Worm (Caenorhabditis elegans) whole organism, late embryonic: ENCODE results near the gene his-62.

Experiments used
- C08G9.2 ChIP-seq: sonication (generic microtip); optimal IDR thresholded peaks from 2 replicates; lab custom pipeline; 2016; ENCODE audit warnings: mild to moderate bottlenecking, missing genetic modification characterization, moderate library complexity, missing compliant biosample characterization
- F13H6.1 ChIP-seq: sonication (generic microtip); optimal IDR thresholded peaks from 2 replicates; lab custom pipeline; 2016; ENCODE audit warnings: missing genetic modification characterization, missing compliant biosample characterization
- K02D7.2 ChIP-seq: sonication (generic microtip); optimal IDR thresholded peaks from 2 replicates; lab custom pipeline; 2017; ENCODE audit warnings: mild to moderate bottlenecking, missing genetic modification characterization, missing compliant biosample characterization
- ama-1 ChIP-seq: fragments of 150-350 bp; optimal IDR thresholded peaks from 2 replicates; lab custom pipeline; 2014
- ceh-22 ChIP-seq: sonication (generic microtip); optimal IDR thresholded peaks from 2 replicates; lab custom pipeline; 2017; ENCODE audit warnings: missing biosample characterization, missing genetic modification characterization
- ceh-24 ChIP-seq: sonication (generic microtip); optimal IDR thresholded peaks from 2 replicates; lab custom pipeline; 2016; ENCODE audit warnings: mild to moderate bottlenecking, missing genetic modification characterization, missing compliant biosample characterization
- ceh-31 ChIP-seq: sonication (generic microtip); optimal IDR thresholded peaks from 2 replicates; lab custom pipeline; 2016; ENCODE audit warnings: missing genetic modification characterization, missing compliant biosample characterization
- ceh-34 ChIP-seq: sonication (generic microtip); optimal IDR thresholded peaks from 2 replicates; lab custom pipeline; 2016; ENCODE audit warnings: mild to moderate bottlenecking, missing genetic modification characterization, missing compliant biosample characterization
- ceh-6 ChIP-seq: fragments of 200-800 bp; sonication (Bioruptor generic); optimal IDR thresholded peaks from 2 replicates; lab custom pipeline; 2018; ENCODE audit warnings: mild to moderate bottlenecking, missing genetic modification characterization, missing compliant biosample characterization
- ceh-9 ChIP-seq: sonication (generic microtip); optimal IDR thresholded peaks from 2 replicates; lab custom pipeline; 2016; ENCODE audit warnings: mild to moderate bottlenecking, missing genetic modification characterization, inconsistent platforms, missing compliant biosample characterization
- dve-1 ChIP-seq: sonication (generic microtip); optimal IDR thresholded peaks from 2 replicates; lab custom pipeline; 2017; ENCODE audit warnings: antibody characterized with exemption, mild to moderate bottlenecking, missing genetic modification characterization, missing compliant biosample characterization
- elt-2 ChIP-seq: sonication (generic microtip); optimal IDR thresholded peaks from 2 replicates; lab custom pipeline; 2016; ENCODE audit warnings: missing genetic modification reagents, missing genetic modification characterization, missing compliant biosample characterization
- ets-4 ChIP-seq: sonication (generic microtip); optimal IDR thresholded peaks from 2 replicates; lab custom pipeline; 2016; ENCODE audit warnings: missing genetic modification characterization, missing compliant biosample characterization
- gmeb-2 ChIP-seq: sonication (generic microtip); optimal IDR thresholded peaks from 2 replicates; lab custom pipeline; 2016; ENCODE audit warnings: missing genetic modification characterization, inconsistent platforms, missing compliant biosample characterization
- hlh-15 ChIP-seq: sonication (generic microtip); optimal IDR thresholded peaks from 2 replicates; lab custom pipeline; 2016; ENCODE audit warnings: missing genetic modification characterization, missing compliant biosample characterization
- hlh-30 ChIP-seq: sonication (generic microtip); optimal IDR thresholded peaks from 2 replicates; lab custom pipeline; 2017; ENCODE audit warnings: antibody characterized with exemption, missing genetic modification characterization, missing compliant biosample characterization; ENCODE audit not compliant: insufficient read depth
- hlh-6 ChIP-seq: sonication (generic microtip); optimal IDR thresholded peaks from 2 replicates; lab custom pipeline; 2016; ENCODE audit warnings: missing genotype, missing genetic modification characterization, missing compliant biosample characterization
- lim-6 ChIP-seq: sonication (generic microtip); optimal IDR thresholded peaks from 2 replicates; lab custom pipeline; 2016; ENCODE audit warnings: missing genetic modification characterization, missing compliant biosample characterization
- lin-11 ChIP-seq: fragments of 200-800 bp; sonication (Bioruptor generic); optimal IDR thresholded peaks from 2 replicates; lab custom pipeline; 2018; ENCODE audit warnings: mild to moderate bottlenecking, missing genetic modification characterization, missing compliant biosample characterization
- nfya-1 ChIP-seq: sonication (generic microtip); optimal IDR thresholded peaks from 2 replicates; lab custom pipeline; 2017; ENCODE audit warnings: missing genetic modification characterization, mild to moderate bottlenecking, missing compliant biosample characterization, antibody characterized with exemption, moderate library complexity
- npax-4 ChIP-seq: sonication (generic microtip); optimal IDR thresholded peaks from 2 replicates; lab custom pipeline; 2016; ENCODE audit warnings: missing genetic modification characterization, missing compliant biosample characterization
- pag-3 ChIP-seq: sonication (generic microtip); optimal IDR thresholded peaks from 2 replicates; lab custom pipeline; 2016; ENCODE audit warnings: missing compliant biosample characterization, missing genetic modification characterization, borderline replicate concordance
- pax-1 ChIP-seq: fragments of 150-350 bp; optimal IDR thresholded peaks from 2 replicates; lab custom pipeline; 2014; ENCODE audit warnings: missing biosample characterization, missing genetic modification characterization
- pha-2 ChIP-seq: sonication (generic microtip); optimal IDR thresholded peaks from 2 replicates; lab custom pipeline; 2017; ENCODE audit warnings: mild to moderate bottlenecking, missing genetic modification characterization, missing compliant biosample characterization
- pha-4 ChIP-seq: fragments of 150-350 bp; optimal IDR thresholded peaks from 2 replicates; lab custom pipeline; 2018; ENCODE audit warnings: missing biosample characterization, missing genetic modification reagents, missing genetic modification characterization
- pqm-1 ChIP-seq: sonication (generic microtip); optimal IDR thresholded peaks from 2 replicates; lab custom pipeline; 2016; ENCODE audit warnings: missing genetic modification characterization, missing compliant biosample characterization
- pros-1 ChIP-seq: fragments of 150-350 bp; optimal IDR thresholded peaks from 2 replicates; lab custom pipeline; 2014; ENCODE audit warnings: missing biosample characterization, missing genetic modification reagents, missing genetic modification characterization
- ref-2 ChIP-seq: sonication (generic microtip); optimal IDR thresholded peaks from 2 replicates; lab custom pipeline; 2016; ENCODE audit warnings: missing genetic modification characterization, missing compliant biosample characterization
- sdc-2 ChIP-seq: sonication (generic microtip); optimal IDR thresholded peaks from 2 replicates; lab custom pipeline; 2016; ENCODE audit warnings: missing genotype, missing genetic modification characterization, missing compliant biosample characterization
- sox-2 ChIP-seq: fragments of 200-800 bp; sonication (Bioruptor generic); IDR thresholded peaks from 2 replicates; pipeline ENCODE4 v1.3.6; 2022; ENCODE audit warnings: missing genetic modification reagents, missing genetic modification characterization, missing compliant biosample characterization
- tbx-2 ChIP-seq: sonication (generic microtip); optimal IDR thresholded peaks from 2 replicates; lab custom pipeline; 2016; ENCODE audit warnings: missing genetic modification characterization, missing compliant biosample characterization
- tbx-7 ChIP-seq: sonication (generic microtip); optimal IDR thresholded peaks from 2 replicates; lab custom pipeline; 2016; ENCODE audit warnings: missing genotype, missing genetic modification characterization, missing compliant biosample characterization
- ttx-3 ChIP-seq: sonication (generic microtip); optimal IDR thresholded peaks from 2 replicates; lab custom pipeline; 2016; ENCODE audit warnings: missing genetic modification reagents, missing genetic modification characterization, missing compliant biosample characterization
- unc-55 ChIP-seq: sonication (generic microtip); optimal IDR thresholded peaks from 2 replicates; lab custom pipeline; 2017; ENCODE audit warnings: missing biosample characterization, missing genetic modification reagents, missing genetic modification characterization
- ztf-16 ChIP-seq: sonication (generic microtip); optimal IDR thresholded peaks from 2 replicates; lab custom pipeline; 2017; ENCODE audit warnings: missing genetic modification characterization, missing compliant biosample characterization

his-62 gene

DNA sequence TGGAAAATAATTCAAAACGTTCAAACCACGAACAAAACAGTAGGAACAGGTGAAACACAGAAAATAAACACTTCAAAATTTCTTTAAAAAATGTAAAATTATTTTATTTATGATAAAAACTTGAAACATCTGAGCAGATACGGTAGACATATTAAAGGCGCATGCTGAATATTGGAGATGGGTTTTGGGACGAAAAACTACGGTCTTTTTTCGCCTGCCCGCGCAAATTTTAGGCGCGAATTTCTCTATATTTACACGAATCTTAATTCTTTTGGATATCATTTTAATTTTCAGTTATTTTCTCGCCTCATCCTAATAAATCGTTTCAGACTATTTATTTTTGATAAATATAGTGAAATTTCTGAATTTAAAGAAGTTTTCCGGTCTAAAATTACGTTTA lies 8.6 kb upstream of the his-62 start:
- TF ChIP-seq ceh-6 (GFP tag; lab: Kevin White, UChicago) (no peak), hlh-6 (no peak), K02D7.2 (tag; lab: Kevin White, UChicago) (no peak), ceh-31 (tag; lab: Kevin White, UChicago) (no peak), ttx-3 (tag; lab: Kevin White, UChicago) (no peak), F13H6.1 (tag; lab: Kevin White, UChicago) (no peak)

DNA sequence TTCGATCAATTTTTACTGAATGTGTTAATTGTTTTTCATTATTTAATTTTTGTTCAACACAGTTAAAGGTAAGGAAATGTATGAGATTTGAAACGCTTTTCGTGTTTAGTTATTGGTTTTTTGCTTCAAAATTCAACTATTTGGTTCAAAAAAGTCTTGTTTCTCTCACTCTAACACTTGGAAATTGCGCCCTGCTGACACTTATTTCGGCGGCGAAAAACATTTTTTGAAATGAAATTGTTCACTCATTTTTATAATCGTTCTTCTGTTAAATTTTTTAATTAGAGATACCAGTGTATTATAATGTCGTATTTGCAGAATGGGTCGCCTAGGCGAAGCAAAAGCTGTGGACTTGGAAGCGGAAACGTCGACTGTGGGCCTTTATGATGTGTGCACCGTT lies 8.2 kb upstream of the his-62 start, which contains the start of gene rod-1:
TSS of gene rod-1 (plus strand) at position 319 of the 400 bp plus-strand sequence.
- no peak for TF ChIP-seq pag-3 (tag; lab: Kevin White, UChicago)
- TF ChIP-seq pha-4: no peak
- TF ChIP-seq hlh-15: no peak
- no peak for TF ChIP-seq nfya-1 (tag; lab: Kevin White, UChicago)
- TF ChIP-seq pax-1 (tag; lab: Kevin White, UChicago): no peak
- TF ChIP-seq gmeb-2 (tag; lab: Kevin White, UChicago): no peak
- TF ChIP-seq sox-2 (GFP tag; lab: Robert Waterston, UW): no peak
- no peak for TF ChIP-seq lim-6 (tag; lab: Kevin White, UChicago)
- no peak for TF ChIP-seq K02D7.2 (tag; lab: Kevin White, UChicago)
- TF ChIP-seq sdc-2 (tag; lab: Kevin White, UChicago): no peak
- no peak for TF ChIP-seq hlh-30 (tag; lab: Kevin White, UChicago)
- TF ChIP-seq ets-4: no peak

DNA sequence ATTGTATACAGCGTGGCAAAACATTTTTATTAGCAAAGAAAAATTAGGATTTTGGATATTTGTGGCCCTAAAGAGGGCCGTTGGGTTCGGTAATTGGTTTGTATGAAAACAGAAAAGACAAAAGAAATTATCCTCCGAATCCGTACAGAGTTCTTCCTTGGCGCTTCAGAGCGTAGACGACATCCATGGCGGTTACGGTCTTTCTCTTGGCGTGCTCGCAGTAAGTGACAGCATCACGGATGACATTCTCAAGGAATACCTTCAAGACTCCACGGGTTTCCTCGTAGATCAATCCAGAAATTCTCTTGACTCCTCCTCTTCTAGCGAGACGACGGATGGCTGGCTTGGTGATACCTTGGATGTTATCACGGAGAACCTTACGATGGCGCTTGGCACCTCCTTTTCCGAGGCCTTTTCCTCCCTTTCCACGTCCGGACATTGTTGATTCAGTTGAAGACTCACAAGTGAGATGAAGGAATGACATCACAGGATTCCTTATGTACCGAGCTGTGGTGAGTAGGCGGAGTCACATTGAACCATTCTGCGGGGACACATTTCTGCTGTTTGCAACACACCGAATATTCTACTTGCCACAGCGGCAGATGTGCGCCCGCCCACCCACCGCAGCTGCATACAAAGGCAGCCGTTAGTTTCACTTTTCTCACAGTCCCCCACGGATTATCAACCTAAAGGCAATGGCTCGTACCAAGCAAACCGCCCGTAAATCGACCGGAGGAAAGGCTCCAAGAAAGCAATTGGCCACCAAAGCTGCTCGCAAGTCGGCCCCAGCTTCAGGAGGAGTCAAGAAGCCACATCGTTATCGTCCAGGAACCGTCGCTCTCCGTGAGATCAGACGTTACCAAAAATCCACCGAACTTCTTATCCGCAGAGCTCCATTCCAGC lies 1.5 kb downstream of the his-62 start, which contains the start of the genes his-60 and his-59:
TSS of gene his-60 (minus strand) at position 439 of the 903 bp plus-strand sequence.
TSS of gene his-59 (plus strand) at position 696 of the 903 bp plus-strand sequence.
- TF ChIP-seq ceh-31 (tag; lab: Kevin White, UChicago): peak; percentile 77
- TF ChIP-seq ceh-24 (tag; lab: Kevin White, UChicago): no peak
- TF ChIP-seq ceh-6 (GFP tag; lab: Kevin White, UChicago): peak; percentile 0
- no peak for TF ChIP-seq pha-2 (tag; lab: Kevin White, UChicago)
- peak; percentile 31 for TF ChIP-seq pros-1 (tag; lab: Kevin White, UChicago)
- peak; percentile 16 for TF ChIP-seq ztf-16
- TF ChIP-seq hlh-6: no peak
- TF ChIP-seq tbx-2 (tag; lab: Kevin White, UChicago): peak; percentile 76
- TF ChIP-seq elt-2 (tag; lab: Kevin White, UChicago): peak; percentile 16
- TF ChIP-seq lin-11 (tag; lab: Kevin White, UChicago): no peak
- TF ChIP-seq ceh-34 (tag; lab: Kevin White, UChicago): peak; percentile 77
- peak; percentile 57 for TF ChIP-seq sdc-2 (tag; lab: Kevin White, UChicago)
- peak; percentile 24 for TF ChIP-seq ceh-22 (tag; lab: Kevin White, UChicago)
- no peak for TF ChIP-seq pha-4
- no peak for TF ChIP-seq ceh-9 (tag; lab: Kevin White, UChicago)
- no peak for TF ChIP-seq pqm-1
- TF ChIP-seq ama-1 (lab: Kevin White, UChicago): peak; percentile 90
- peak; percentile 19 for TF ChIP-seq tbx-7 (tag; lab: Kevin White, UChicago)
- TF ChIP-seq ref-2: peak; percentile 83
- peak; percentile 25 for TF ChIP-seq hlh-30 (tag; lab: Kevin White, UChicago)
- peak; percentile 33 for TF ChIP-seq nfya-1 (tag; lab: Kevin White, UChicago)
- no peak for TF ChIP-seq K02D7.2 (tag; lab: Kevin White, UChicago)
- no peak for TF ChIP-seq hlh-15
- no peak for TF ChIP-seq F13H6.1 (tag; lab: Kevin White, UChicago)
- TF ChIP-seq C08G9.2 (tag; lab: Kevin White, UChicago): no peak
- no peak for TF ChIP-seq pag-3 (tag; lab: Kevin White, UChicago)
- TF ChIP-seq npax-4 (tag; lab: Kevin White, UChicago): no peak
- TF ChIP-seq dve-1 (tag; lab: Kevin White, UChicago): no peak
- no peak for TF ChIP-seq unc-55 (GFP tag; lab: Kevin White, UChicago)
